Fruit fly (Drosophila melanogaster) whole organism, embryonic: ENCODE results near the gene Pka-C2.

Experiments used
- CG10209 ChIP-seq: fragments of 200-800 bp; sonication (Bioruptor generic); optimal IDR thresholded peaks from 3 replicates; lab custom pipeline; 2017; ENCODE audit warnings: missing biosample characterization, mild to moderate bottlenecking, missing genetic modification characterization, missing genetic modification reagents
- CG10321 ChIP-seq: fragments of 200-800 bp; sonication (Bioruptor generic); IDR thresholded peaks from 2 replicates; pipeline ENCODE4 v1.3.6; 2022; ENCODE audit warnings: missing biosample characterization, missing genetic modification characterization
- CG10979 ChIP-seq: fragments of 200-800 bp; sonication (Bioruptor generic); optimal IDR thresholded peaks from 2 replicates; lab custom pipeline; 2018; ENCODE audit warnings: missing biosample characterization, mild to moderate bottlenecking, missing genetic modification characterization, moderate library complexity
- CG12104 ChIP-seq: fragments of 200-800 bp; sonication (Bioruptor generic); optimal IDR thresholded peaks from 3 replicates; lab custom pipeline; 2016; ENCODE audit warnings: missing biosample characterization, missing genetic modification characterization
- CG12299 ChIP-seq: fragments of 200-800 bp; sonication (Bioruptor generic); optimal IDR thresholded peaks from 2 replicates; lab custom pipeline; 2018; ENCODE audit warnings: missing biosample characterization, mild to moderate bottlenecking, missing genetic modification characterization
- CG12391 ChIP-seq: fragments of 200-800 bp; sonication (Bioruptor generic); optimal IDR thresholded peaks from 3 replicates; lab custom pipeline; 2018; ENCODE audit warnings: missing biosample characterization, mild to moderate bottlenecking, missing genetic modification characterization, moderate library complexity
- CG14050 ChIP-seq: fragments of 200-800 bp; sonication (Bioruptor generic); IDR thresholded peaks from 3 replicates; pipeline ENCODE4 v1.3.6; 2022; ENCODE audit warnings: missing biosample characterization, missing genetic modification characterization
- CG14710 ChIP-seq: fragments of 200-800 bp; sonication (Bioruptor generic); optimal IDR thresholded peaks from 3 replicates; lab custom pipeline; 2019; ENCODE audit warnings: missing biosample characterization, mild to moderate bottlenecking, missing genetic modification characterization, moderate library complexity
- CG15269 ChIP-seq: fragments of 200-800 bp; sonication (Bioruptor generic); optimal IDR thresholded peaks from 2 replicates; lab custom pipeline; 2018; ENCODE audit warnings: missing biosample characterization, mild to moderate bottlenecking, missing genetic modification characterization, moderate library complexity
- CG1603 ChIP-seq: fragments of 200-800 bp; sonication (Bioruptor generic); optimal IDR thresholded peaks from 2 replicates; lab custom pipeline; 2019; ENCODE audit warnings: missing biosample characterization, mild to moderate bottlenecking, missing genetic modification characterization, moderate library complexity
- CG17912 ChIP-seq: fragments of 200-800 bp; sonication (Bioruptor generic); optimal IDR thresholded peaks from 2 replicates; lab custom pipeline; 2018; ENCODE audit warnings: missing biosample characterization, mild to moderate bottlenecking, missing genetic modification characterization
- CG1792 ChIP-seq: fragments of 200-800 bp; sonication (Bioruptor generic); optimal IDR thresholded peaks from 2 replicates; lab custom pipeline; 2016; ENCODE audit warnings: missing biosample characterization, missing genetic modification characterization
- CG2678 ChIP-seq: fragments of 200-800 bp; sonication (Bioruptor generic); optimal IDR thresholded peaks from 3 replicates; lab custom pipeline; 2019; ENCODE audit warnings: missing biosample characterization, mild to moderate bottlenecking, missing genetic modification characterization, moderate library complexity
- CG31224 ChIP-seq: fragments of 200-800 bp; sonication (Bioruptor generic); IDR thresholded peaks from 2 replicates; pipeline ENCODE4 v1.3.6; 2022; ENCODE audit warnings: missing biosample characterization, missing genetic modification characterization
- CG3281 ChIP-seq: fragments of 200-800 bp; sonication (Bioruptor generic); optimal IDR thresholded peaks from 3 replicates; lab custom pipeline; 2017; ENCODE audit warnings: missing biosample characterization, mild to moderate bottlenecking, missing genetic modification characterization
- CG4328 ChIP-seq: fragments of 200-800 bp; sonication (Bioruptor generic); optimal IDR thresholded peaks from 3 replicates; lab custom pipeline; 2017; ENCODE audit warnings: missing biosample characterization, missing genetic modification reagents, missing genetic modification characterization
- CG6689 ChIP-seq: fragments of 200-800 bp; sonication (Bioruptor generic); IDR thresholded peaks from 2 replicates; pipeline ENCODE4 v1.3.6; 2022; ENCODE audit warnings: missing biosample characterization, missing genetic modification characterization
- CG6854 ChIP-seq: fragments of 200-800 bp; sonication (Bioruptor generic); optimal IDR thresholded peaks from 3 replicates; lab custom pipeline; 2017; ENCODE audit warnings: missing biosample characterization, mild to moderate bottlenecking, missing genetic modification characterization
- CTCF ChIP-seq: fragments of 200-800 bp; sonication (Bioruptor generic); optimal IDR thresholded peaks from 2 replicates; lab custom pipeline; 2017; ENCODE audit warnings: missing biosample characterization, mild to moderate bottlenecking, missing genetic modification characterization, moderate library complexity
- Gsc ChIP-seq: fragments of 200-800 bp; sonication (Bioruptor generic); IDR thresholded peaks from 2 replicates; pipeline ENCODE4 v1.3.6; 2022; ENCODE audit warnings: missing biosample characterization, missing genetic modification characterization
- H15 ChIP-seq: fragments of 200-800 bp; sonication (Bioruptor generic); IDR thresholded peaks from 3 replicates; pipeline ENCODE4 v1.3.6; 2022; ENCODE audit warnings: missing biosample characterization, missing genetic modification characterization
- Hr3 ChIP-seq: fragments of 200-800 bp; sonication (Bioruptor generic); optimal IDR thresholded peaks from 3 replicates; lab custom pipeline; 2016; ENCODE audit warnings: missing biosample characterization, missing genetic modification characterization
- MESR4 ChIP-seq: fragments of 200-800 bp; sonication (Bioruptor generic); optimal IDR thresholded peaks from 2 replicates; lab custom pipeline; 2018; ENCODE audit warnings: missing biosample characterization, mild to moderate bottlenecking, missing genetic modification characterization, moderate library complexity
- Med ChIP-seq: fragments of 200-800 bp; sonication (Bioruptor generic); peaks from one replicate; lab custom pipeline; 2016; ENCODE audit warnings: missing biosample characterization, missing genetic modification characterization, mild to moderate bottlenecking, inconsistent platforms, moderate library complexity
- Myb ChIP-seq: fragments of 200-800 bp; sonication (Bioruptor generic); optimal IDR thresholded peaks from 2 replicates; lab custom pipeline; 2016; ENCODE audit warnings: missing biosample characterization, missing genetic modification characterization
- Nf-YB ChIP-seq: fragments of 200-800 bp; sonication (Bioruptor generic); optimal IDR thresholded peaks from 3 replicates; lab custom pipeline; 2019; ENCODE audit warnings: missing biosample characterization, mild to moderate bottlenecking, missing genetic modification characterization, moderate library complexity
- Oli ChIP-seq: fragments of 200-800 bp; sonication (Bioruptor generic); optimal IDR thresholded peaks from 2 replicates; lab custom pipeline; 2018; ENCODE audit warnings: missing biosample characterization, mild to moderate bottlenecking, missing genetic modification characterization, moderate library complexity
- Sox102F ChIP-seq: fragments of 200-800 bp; sonication (Bioruptor generic); optimal IDR thresholded peaks from 2 replicates; lab custom pipeline; 2018; ENCODE audit warnings: missing biosample characterization, mild to moderate bottlenecking, missing genetic modification characterization, moderate library complexity
- Spps ChIP-seq: fragments of 200-800 bp; sonication (Bioruptor generic); optimal IDR thresholded peaks from 2 replicates; lab custom pipeline; 2018; ENCODE audit warnings: missing biosample characterization, mild to moderate bottlenecking, missing genetic modification characterization
- Xrp1 ChIP-seq: fragments of 200-800 bp; sonication (Bioruptor generic); IDR thresholded peaks from 2 replicates; pipeline ENCODE4 v1.3.6; 2022; ENCODE audit warnings: missing biosample characterization, missing genetic modification characterization
- amos ChIP-seq: fragments of 200-800 bp; sonication (Bioruptor generic); IDR thresholded peaks from 2 replicates; pipeline ENCODE4 v1.3.6; 2022; ENCODE audit warnings: missing biosample characterization, missing genetic modification characterization; ENCODE audit not compliant: partially characterized antibody
- ara ChIP-seq: fragments of 200-800 bp; sonication (Bioruptor generic); IDR thresholded peaks from 2 replicates; pipeline ENCODE4 v1.3.6; 2022; ENCODE audit warnings: missing biosample characterization, missing genetic modification characterization
- az2 ChIP-seq: fragments of 200-800 bp; sonication (Bioruptor generic); optimal IDR thresholded peaks from 3 replicates; lab custom pipeline; 2016; ENCODE audit warnings: missing biosample characterization, missing genetic modification characterization
- bsh ChIP-seq, 2 experiments: fragments of 200-800 bp; sonication (Bioruptor generic); optimal IDR thresholded peaks; 2 replicates each; lab custom pipeline; 2017 to 2018; ENCODE audit warnings: mild to moderate bottlenecking in 2 of 2, missing biosample characterization in 2 of 2, missing genetic modification characterization in 2 of 2, moderate library complexity in 1 of 2
- dan ChIP-seq: fragments of 200-800 bp; sonication (Bioruptor generic); IDR thresholded peaks from 2 replicates; pipeline ENCODE4 v1.3.6; 2022; ENCODE audit warnings: missing biosample characterization, missing genetic modification characterization
- gcm ChIP-seq: fragments of 200-800 bp; sonication (Bioruptor generic); optimal IDR thresholded peaks from 2 replicates; lab custom pipeline; 2019; ENCODE audit warnings: missing biosample characterization, mild to moderate bottlenecking, missing genetic modification characterization, moderate library complexity
- ind ChIP-seq: fragments of 200-800 bp; sonication (Bioruptor generic); optimal IDR thresholded peaks from 3 replicates; lab custom pipeline; 2016; ENCODE audit warnings: missing biosample characterization, missing genetic modification characterization
- lab ChIP-seq: fragments of 200-800 bp; sonication (Bioruptor generic); optimal IDR thresholded peaks from 3 replicates; lab custom pipeline; 2017; ENCODE audit warnings: missing biosample characterization, missing genetic modification characterization, mild to moderate bottlenecking, moderate library complexity, missing genetic modification reagents
- mld ChIP-seq: fragments of 200-800 bp; sonication (Bioruptor generic); IDR thresholded peaks from 3 replicates; pipeline ENCODE4 v1.3.6; 2022; ENCODE audit warnings: missing biosample characterization, missing genetic modification characterization; ENCODE audit not compliant: partially characterized antibody
- pnt ChIP-seq: fragments of 200-800 bp; sonication (Bioruptor generic); optimal IDR thresholded peaks from 3 replicates; lab custom pipeline; 2016; ENCODE audit warnings: missing biosample characterization, missing genetic modification characterization
- sob ChIP-seq: fragments of 200-800 bp; sonication (Bioruptor generic); IDR thresholded peaks from 2 replicates; pipeline ENCODE4 v1.3.6; 2022; ENCODE audit warnings: missing biosample characterization, missing genetic modification characterization
- tll ChIP-seq, 2 experiments: fragments of 200-800 bp in 1 of 2; fragments of >200 bp in 1 of 2; sonication (Bioruptor generic) in 1 of 2; optimal IDR thresholded peaks; 2 replicates each; lab custom pipeline; 2017 to 2019; ENCODE audit warnings: missing biosample characterization in 2 of 2, missing genetic modification characterization in 2 of 2, mild to moderate bottlenecking in 1 of 2, moderate library complexity in 1 of 2
- trem ChIP-seq: fragments of 200-800 bp; optimal IDR thresholded peaks from 3 replicates; lab custom pipeline; 2019; ENCODE audit warnings: missing biosample characterization, mild to moderate bottlenecking, missing genetic modification characterization, moderate library complexity
- unpg ChIP-seq: fragments of 200-800 bp; sonication (Bioruptor generic); optimal IDR thresholded peaks from 3 replicates; lab custom pipeline; 2018; ENCODE audit warnings: missing biosample characterization, mild to moderate bottlenecking, missing genetic modification characterization, moderate library complexity
- zen2 ChIP-seq: fragments of 200-800 bp; sonication (Bioruptor generic); IDR thresholded peaks from 3 replicates; pipeline ENCODE4 v1.3.6; 2022; ENCODE audit warnings: missing biosample characterization, missing genetic modification characterization; ENCODE audit not compliant: partially characterized antibody

The Pka-C2 gene

dm6 chr3R:30733081-30733480 lies 36.1 kb upstream of the Pka-C2 start (continued):
- TF ChIP-seq Med (GFP tag; lab: Kevin White, UChicago) (peak; percentile 14), CG6689 (peak; percentile 24; the same call in 1 of the 2 replicates), Gsc (GFP tag; lab: Robert Waterston, UW) (no peak), Oli (tag; lab: Kevin White, UChicago) (peak; percentile 19), gcm (GFP tag; lab: Kevin White, UChicago) (peak; percentile 64), CG10321 (no peak), MESR4 (GFP tag; lab: Kevin White, UChicago) (no peak), amos (GFP tag; lab: Robert Waterston, UW) (no peak), CG1792 (GFP tag; lab: Kevin White, UChicago) (no peak), Spps (peak; percentile 42), pnt (no peak), CG2678 (peak; percentile 42), CG31224 (GFP tag; lab: Robert Waterston, UW) (no peak), bsh (GFP tag; optimal IDR thresholded peaks at IDR 0.05; lab: Kevin White, UChicago) (peak in 1 of 2 experiments; percentile 59), CG12104 (GFP tag; lab: Kevin White, UChicago) (no peak), CG17912 (GFP tag; lab: Kevin White, UChicago) (no peak), Xrp1 (GFP tag; lab: Robert Waterston, UW) (peak; percentile 61; the same call in 1 of the 2 replicates), ara (peak; percentile 24; the same call in 1 of the 2 replicates), Sox102F (peak; percentile 9), Nf-YB (peak; percentile 4), zen2 (no peak), CG15269 (tag; lab: Kevin White, UChicago) (no peak), lab (GFP tag; lab: Kevin White, UChicago) (peak; percentile 18), CG10979 (tag; lab: Kevin White, UChicago) (peak; percentile 72), CG12299 (tag; lab: Kevin White, UChicago) (no peak), CG4328 (GFP tag; lab: Kevin White, UChicago) (no peak), H15 (no peak), CG10209 (GFP tag; lab: Kevin White, UChicago) (no peak), sob (GFP tag; lab: Robert Waterston, UW) (no peak), ind (GFP tag; lab: Kevin White, UChicago) (peak; percentile 18), dan (GFP tag; lab: Robert Waterston, UW) (no peak), CG1603 (peak; percentile 2), CG6854 (GFP tag; lab: Kevin White, UChicago) (no peak), mld (no peak), CG14710 (tag; lab: Kevin White, UChicago) (peak; percentile 56), tll (GFP tag; optimal IDR thresholded peaks at IDR 0.05; lab: Kevin White, UChicago) (peak in 1 of 2 experiments; percentile 27), az2 (GFP tag; lab: Kevin White, UChicago) (peak; percentile 8), Hr3 (GFP tag; lab: Kevin White, UChicago) (no peak), CG12391 (peak; percentile 61), unpg (peak; percentile 38), CTCF (GFP tag; lab: Kevin White, UChicago) (no peak), CG3281 (GFP tag; lab: Kevin White, UChicago) (no peak), trem (peak; percentile 43), Myb (no peak), CG14050 (GFP tag; lab: Robert Waterston, UW) (no peak)
